Fruit fly (Drosophila melanogaster) whole organism, wandering third instar larva: ENCODE measurements around the gene CG11307.

ENCODE experiments used
- Abd-B ChIP-seq: fragments of >200 bp; optimal IDR thresholded peaks from 2 replicates; lab custom pipeline; 2017; ENCODE audit warnings: missing biosample characterization, missing genetic modification characterization
- CG9705 ChIP-seq: fragments of 200-800 bp; sonication (Bioruptor generic); optimal IDR thresholded peaks from 2 replicates; lab custom pipeline; 2018; ENCODE audit warnings: missing biosample characterization, mild to moderate bottlenecking, missing genetic modification characterization
- CrebA ChIP-seq: fragments of 200-800 bp; sonication (Bioruptor generic); optimal IDR thresholded peaks from 2 replicates; lab custom pipeline; 2016; ENCODE audit warnings: missing biosample characterization, mild to moderate bottlenecking, missing genetic modification characterization, borderline replicate concordance
- Dfd ChIP-seq: fragments of >200 bp; optimal IDR thresholded peaks from 2 replicates; lab custom pipeline; 2017; ENCODE audit warnings: missing biosample characterization, missing genetic modification characterization
- Dif ChIP-seq: fragments of 200-275, 200-300 bp; sonication (Bioruptor generic); optimal IDR thresholded peaks from 2 replicates; lab custom pipeline; 2018; ENCODE audit warnings: missing biosample characterization, missing genetic modification characterization; ENCODE audit not compliant: partially characterized antibody
- HLH106 ChIP-seq: fragments of 200-800 bp; optimal IDR thresholded peaks from 3 replicates; lab custom pipeline; 2019; ENCODE audit warnings: missing biosample characterization, mild to moderate bottlenecking, missing genetic modification characterization, moderate library complexity
- Hnf4 ChIP-seq: fragments of 200-800 bp; sonication (Bioruptor generic); optimal IDR thresholded peaks from 2 replicates; lab custom pipeline; 2016; ENCODE audit warnings: missing biosample characterization, mild to moderate bottlenecking, missing genetic modification characterization
- Hr83 ChIP-seq: fragments of 200-300 bp; sonication (Bioruptor generic); optimal IDR thresholded peaks from 2 replicates; lab custom pipeline; 2016; ENCODE audit warnings: missing biosample characterization, mild to moderate bottlenecking, missing genetic modification characterization, moderate library complexity; ENCODE audit not compliant: poor library complexity, severe bottlenecking
- Mio ChIP-seq: sonication (Bioruptor generic); optimal IDR thresholded peaks from 2 replicates; lab custom pipeline; 2016; ENCODE audit warnings: missing biosample characterization, missing genetic modification characterization
- Myc ChIP-seq: fragments of >200 bp; optimal IDR thresholded peaks from 2 replicates; lab custom pipeline; 2017
- N ChIP-seq: fragments of >200 bp; optimal IDR thresholded peaks from 2 replicates; lab custom pipeline; 2018; ENCODE audit warnings: missing biosample characterization, missing external identifiers, missing genetic modification characterization
- OdsH ChIP-seq: fragments of 200-800 bp; sonication (Bioruptor generic); optimal IDR thresholded peaks from 2 replicates; lab custom pipeline; 2016; ENCODE audit warnings: missing biosample characterization, mild to moderate bottlenecking, missing genetic modification characterization
- Rel ChIP-seq, 2 experiments: fragments of 200-800 bp; sonication (Bioruptor generic) in 1 of 2; optimal IDR thresholded peaks; 2 replicates in 1 of 2; 3 replicates in 1 of 2; lab custom pipeline; 2016 to 2019; ENCODE audit warnings: mild to moderate bottlenecking in 2 of 2, missing biosample characterization in 2 of 2, missing genetic modification characterization in 2 of 2, moderate library complexity in 1 of 2
- Sp1 ChIP-seq: fragments of 200-800 bp; sonication (Bioruptor generic); optimal IDR thresholded peaks from 3 replicates; lab custom pipeline; 2019; ENCODE audit warnings: missing biosample characterization, mild to moderate bottlenecking, missing genetic modification characterization, moderate library complexity
- Vsx2 ChIP-seq: fragments of 200-300, 225-300 bp; sonication (Bioruptor generic); optimal IDR thresholded peaks from 2 replicates; lab custom pipeline; 2018; ENCODE audit warnings: missing biosample characterization, missing genetic modification characterization; ENCODE audit not compliant: partially characterized antibody
- br ChIP-seq: fragments of 200-800 bp; sonication (Bioruptor generic); optimal IDR thresholded peaks from 2 replicates; lab custom pipeline; 2016; ENCODE audit warnings: missing biosample characterization, missing genetic modification characterization
- dl ChIP-seq, 2 experiments: fragments of 175-275, 200-275 bp in 1 of 2; fragments of 200-275 bp in 1 of 2; sonication (Bioruptor generic); optimal IDR thresholded peaks; lab custom pipeline; 2018; ENCODE audit warnings: mild to moderate bottlenecking in 2 of 2, missing biosample characterization in 2 of 2, missing genetic modification characterization in 2 of 2, moderate library complexity in 2 of 2; ENCODE audit not compliant: partially characterized antibody in 2 of 2, insufficient read depth in 1 of 2
- dsf ChIP-seq: sonication (Bioruptor generic); optimal IDR thresholded peaks from 2 replicates; lab custom pipeline; 2016; ENCODE audit warnings: missing biosample characterization, missing genetic modification characterization, borderline replicate concordance
- ey ChIP-seq: fragments of 200-800 bp; sonication (Bioruptor generic); optimal IDR thresholded peaks from 2 replicates; lab custom pipeline; 2016; ENCODE audit warnings: missing biosample characterization, missing genetic modification characterization
- foxo ChIP-seq, 2 experiments: fragments of 200-800 bp; sonication (Bioruptor generic); optimal IDR thresholded peaks; 2 replicates in 1 of 2; 3 replicates in 1 of 2; lab custom pipeline; 2016 to 2017; ENCODE audit warnings: missing biosample characterization in 2 of 2, missing genetic modification characterization in 2 of 2
- h ChIP-seq: fragments of 200-800 bp; sonication (Bioruptor generic); optimal IDR thresholded peaks from 3 replicates; lab custom pipeline; 2016; ENCODE audit warnings: missing biosample characterization, mild to moderate bottlenecking, missing genetic modification characterization
- jim ChIP-seq: fragments of 175-275, 200-325 bp; sonication (Bioruptor generic); optimal IDR thresholded peaks from 2 replicates; lab custom pipeline; 2016; ENCODE audit warnings: missing biosample characterization, mild to moderate bottlenecking, missing genetic modification characterization
- lola ChIP-seq: fragments of >200 bp; optimal IDR thresholded peaks from 2 replicates; lab custom pipeline; 2017; ENCODE audit warnings: missing biosample characterization, missing genetic modification characterization
- pan ChIP-seq: fragments of >200 bp; optimal IDR thresholded peaks from 2 replicates; lab custom pipeline; 2017
- psq ChIP-seq: fragments of 200-800 bp; sonication (Bioruptor generic); optimal IDR thresholded peaks from 3 replicates; lab custom pipeline; 2017; ENCODE audit warnings: missing biosample characterization, mild to moderate bottlenecking, missing genetic modification characterization, moderate library complexity
- rgr ChIP-seq: fragments of 200-800 bp; sonication (Bioruptor generic); optimal IDR thresholded peaks from 3 replicates; lab custom pipeline; 2016; ENCODE audit warnings: missing biosample characterization, mild to moderate bottlenecking, missing genetic modification characterization
- sage ChIP-seq: fragments of 200-800 bp; sonication (Bioruptor generic); optimal IDR thresholded peaks from 2 replicates; lab custom pipeline; 2016; ENCODE audit warnings: missing biosample characterization, mild to moderate bottlenecking, missing genetic modification characterization
- usp ChIP-seq: fragments of >200 bp; optimal IDR thresholded peaks from 2 replicates; lab custom pipeline; 2017; ENCODE audit warnings: missing biosample characterization, missing genetic modification characterization
- woc ChIP-seq: sonication (Bioruptor generic); optimal IDR thresholded peaks from 2 replicates; lab custom pipeline; 2016; ENCODE audit warnings: missing biosample characterization, mild to moderate bottlenecking, missing genetic modification characterization

CG11307 gene

dm6 chr3L:21642908-21643572, 25.6 kb downstream of the CG11307 start:
- TF ChIP-seq Rel (GFP tag; optimal IDR thresholded peaks at IDR 0.05; lab: Kevin White, UChicago), result no peak
- no peak for TF ChIP-seq Rel (tag; optimal IDR thresholded peaks at IDR 0.05; lab: Kevin White, UChicago)
- TF ChIP-seq rgr (GFP tag; lab: Kevin White, UChicago), result no peak
- no peak for TF ChIP-seq Abd-B (GFP tag; lab: Kevin White, UChicago)
- no peak for TF ChIP-seq Dfd
- TF ChIP-seq Hnf4, result no peak
- TF ChIP-seq N (GFP tag; lab: Kevin White, UChicago), result no peak
- no peak for TF ChIP-seq jim (GFP tag; lab: Kevin White, UChicago)
- no peak for TF ChIP-seq Sp1
- no peak for TF ChIP-seq CrebA (GFP tag; lab: Kevin White, UChicago)

DNA sequence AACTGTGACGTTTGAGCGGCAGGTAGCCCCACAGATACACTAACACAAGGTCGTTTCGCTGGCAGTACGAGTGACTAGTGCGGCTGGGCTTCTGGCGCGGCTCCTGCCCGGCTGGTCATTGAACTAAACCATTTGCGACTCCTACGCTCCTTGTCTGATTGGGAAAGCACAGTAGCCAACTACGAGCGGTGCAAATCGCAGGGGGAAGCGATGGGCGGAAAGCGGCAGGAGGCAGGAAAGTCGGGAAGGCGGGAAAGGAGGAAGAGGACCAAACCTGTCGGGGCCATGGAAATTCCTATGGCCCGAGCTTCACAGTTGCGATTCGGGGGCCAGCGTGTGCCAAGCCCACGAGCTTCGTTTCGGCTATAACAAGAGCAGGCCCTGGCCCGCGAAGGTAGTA, 26.8 kb downstream of the CG11307 start:
- TF ChIP-seq CrebA (GFP tag; lab: Kevin White, UChicago), result no peak
- peak; percentile 17 for TF ChIP-seq woc (GFP tag; lab: Kevin White, UChicago)

DNA sequence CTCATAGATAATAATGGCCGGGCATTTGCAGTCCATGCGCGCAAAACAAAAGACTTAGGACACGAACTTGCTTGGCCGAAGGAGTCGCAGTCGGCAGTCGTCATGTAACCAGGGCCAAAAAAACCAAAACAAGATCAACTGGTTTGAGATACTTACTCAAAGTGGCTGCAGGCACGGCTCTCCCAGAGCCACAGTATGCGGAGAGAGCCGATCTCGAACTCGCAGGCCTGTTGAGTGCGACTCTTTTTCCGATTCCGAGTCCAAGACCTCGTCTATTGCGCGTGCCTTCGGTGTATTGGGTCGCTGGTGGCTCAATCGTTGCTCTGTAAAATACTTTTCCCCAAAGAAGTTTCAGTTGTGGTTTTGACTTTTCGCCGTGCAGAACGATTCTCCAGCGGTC, 27.2 kb downstream of the CG11307 start, which contains the start of gene CG43980:
TSS of gene CG43980 (plus strand) at position 352 of the 400 bp plus-strand sequence.
- TF ChIP-seq lola (GFP tag; lab: Kevin White, UChicago), result no peak
- no peak for TF ChIP-seq rgr (GFP tag; lab: Kevin White, UChicago)
- no peak for TF ChIP-seq ey (GFP tag; lab: Kevin White, UChicago)
- TF ChIP-seq Dif (GFP tag; lab: Kevin White, UChicago), result peak; percentile 84
- TF ChIP-seq CG9705, result no peak
- peak; percentile 12 for TF ChIP-seq br (GFP tag; lab: Kevin White, UChicago)
- TF ChIP-seq Vsx2 (GFP tag; lab: Kevin White, UChicago), result peak; percentile 79
- TF ChIP-seq psq (GFP tag; lab: Kevin White, UChicago), result no peak
- no peak for TF ChIP-seq Mio (GFP tag; lab: Kevin White, UChicago)
- TF ChIP-seq Rel (GFP tag; optimal IDR thresholded peaks at IDR 0.05; lab: Kevin White, UChicago), result peak; percentile 25
- TF ChIP-seq Rel (tag; optimal IDR thresholded peaks at IDR 0.05; lab: Kevin White, UChicago), result no peak
- peak; percentile 66 to 81 for TF ChIP-seq dl (GFP tag; optimal IDR thresholded peaks at IDR 0.05; lab: Kevin White, UChicago; ENCODE audit: insufficient read depth in 1 of 2, partially characterized antibody in 2 of 2)
- TF ChIP-seq usp (GFP tag; lab: Kevin White, UChicago), result no peak
- no peak for TF ChIP-seq woc (GFP tag; lab: Kevin White, UChicago)
- TF ChIP-seq h (GFP tag; lab: Kevin White, UChicago), result peak; percentile 14

DNA sequence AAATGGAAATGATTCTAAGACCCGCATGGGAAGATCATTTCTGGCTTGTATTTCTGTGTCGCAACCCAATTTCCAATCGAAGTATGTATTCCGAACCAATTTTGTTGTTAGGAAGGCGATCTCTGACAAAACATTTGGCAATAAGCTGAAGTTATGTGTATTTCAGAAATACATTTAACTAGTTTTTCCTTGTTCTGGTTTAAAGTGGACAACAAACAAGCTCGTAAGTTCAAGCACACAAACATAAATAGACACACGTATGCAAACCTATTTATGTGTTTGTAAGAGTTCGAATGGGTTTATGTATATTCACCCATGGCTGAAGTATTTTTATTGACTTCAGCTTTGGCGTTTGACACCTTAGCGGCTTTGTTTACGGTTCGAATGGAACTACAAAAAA, 28.5 kb downstream of the CG11307 start:
- TF ChIP-seq dsf (GFP tag; lab: Kevin White, UChicago) (no peak), psq (GFP tag; lab: Kevin White, UChicago) (no peak), CG9705 (no peak), Abd-B (GFP tag; lab: Kevin White, UChicago) (no peak), Myc (lab: Kevin White, UChicago) (no peak), Dif (GFP tag; lab: Kevin White, UChicago) (no peak), Sp1 (no peak), dl (GFP tag; optimal IDR thresholded peaks at IDR 0.05; lab: Kevin White, UChicago; ENCODE audit: insufficient read depth in 1 of 2, partially characterized antibody in 2 of 2) (no peak)

DNA sequence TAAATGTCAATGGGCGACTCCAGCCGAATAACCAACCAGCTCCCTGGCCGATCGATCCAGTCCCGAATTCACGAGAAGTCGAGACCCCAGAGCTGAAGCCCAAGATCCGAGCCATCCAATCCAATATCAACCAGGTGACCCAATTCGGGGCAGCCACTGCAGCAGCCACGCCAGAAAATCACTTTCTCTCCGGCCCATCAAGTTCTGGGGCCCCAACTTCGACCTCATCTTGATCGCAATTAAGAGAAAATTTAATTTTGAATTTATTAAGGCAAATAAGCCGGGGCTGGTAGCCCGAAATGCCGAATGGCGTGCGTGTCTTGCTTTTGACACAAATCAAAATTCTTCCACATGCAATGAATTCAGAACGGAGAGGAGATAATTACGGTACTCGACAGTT, 30.4 kb downstream of the CG11307 start:
- no peak for TF ChIP-seq Hr83 (GFP tag; lab: Kevin White, UChicago)
- TF ChIP-seq br (GFP tag; lab: Kevin White, UChicago), result no peak
- TF ChIP-seq sage (GFP tag; lab: Kevin White, UChicago), result no peak
- no peak for TF ChIP-seq psq (GFP tag; lab: Kevin White, UChicago)
- no peak for TF ChIP-seq Vsx2 (GFP tag; lab: Kevin White, UChicago)
- TF ChIP-seq Hnf4, result no peak
- no peak for TF ChIP-seq pan (lab: Kevin White, UChicago)
- TF ChIP-seq ey (GFP tag; lab: Kevin White, UChicago), result no peak
- TF ChIP-seq Dfd, result no peak
- no peak for TF ChIP-seq OdsH (GFP tag; lab: Kevin White, UChicago)
- TF ChIP-seq HLH106, result no peak
- TF ChIP-seq foxo (GFP tag; optimal IDR thresholded peaks at IDR 0.05; lab: Kevin White, UChicago), result no peak
- no peak for TF ChIP-seq N (GFP tag; lab: Kevin White, UChicago)
- no peak for TF ChIP-seq jim (GFP tag; lab: Kevin White, UChicago)
- no peak for TF ChIP-seq Abd-B (GFP tag; lab: Kevin White, UChicago)
- TF ChIP-seq, all 38 proteins: peak for 0
